Fruit fly (Drosophila melanogaster) whole organism, prepupa: ENCODE data around the gene Meltrin.

Experiments used
- CG10631 ChIP-seq: fragments of 200-800 bp; sonication (Bioruptor generic); optimal IDR thresholded peaks from 2 replicates; lab custom pipeline; 2016; ENCODE audit warnings: missing biosample characterization, missing genetic modification characterization
- CG10669 ChIP-seq: fragments of 200-800 bp; sonication (Bioruptor generic); optimal IDR thresholded peaks from 3 replicates; lab custom pipeline; 2018; ENCODE audit warnings: missing biosample characterization, mild to moderate bottlenecking, missing genetic modification characterization, moderate library complexity
- CG11294 ChIP-seq: fragments of 200-800 bp; sonication (Bioruptor generic); IDR thresholded peaks from 2 replicates; pipeline ENCODE4 v1.3.6; 2022; ENCODE audit warnings: missing biosample characterization, missing genetic modification characterization
- CG11902 ChIP-seq: fragments of 200-800 bp; sonication (Bioruptor generic); optimal IDR thresholded peaks from 3 replicates; lab custom pipeline; 2016; ENCODE audit warnings: missing biosample characterization, missing genetic modification characterization
- CG15336 ChIP-seq: fragments of 200-800 bp; sonication (Bioruptor generic); IDR thresholded peaks from 2 replicates; pipeline ENCODE4 v1.3.6; 2022; ENCODE audit warnings: missing biosample characterization, missing genetic modification characterization
- CG1621 ChIP-seq: fragments of 200-800 bp; sonication (Bioruptor generic); optimal IDR thresholded peaks from 3 replicates; lab custom pipeline; 2018; ENCODE audit warnings: missing biosample characterization, mild to moderate bottlenecking, missing genetic modification characterization
- CG16779 ChIP-seq: fragments of 200-800 bp; sonication (Bioruptor generic); optimal IDR thresholded peaks from 3 replicates; lab custom pipeline; 2017; ENCODE audit warnings: missing biosample characterization, mild to moderate bottlenecking, missing genetic modification characterization
- CG3032 ChIP-seq: fragments of 200-800 bp; optimal IDR thresholded peaks from 2 replicates; lab custom pipeline; 2019; ENCODE audit warnings: missing biosample characterization, mild to moderate bottlenecking, missing genetic modification characterization, moderate library complexity
- CG31627 ChIP-seq: fragments of 200-800 bp; sonication (Bioruptor generic); optimal IDR thresholded peaks from 3 replicates; lab custom pipeline; 2016; ENCODE audit warnings: missing biosample characterization, missing genetic modification characterization
- CG32006 ChIP-seq: fragments of 200-800 bp; sonication (Bioruptor generic); optimal IDR thresholded peaks from 3 replicates; lab custom pipeline; 2017; ENCODE audit warnings: missing biosample characterization, mild to moderate bottlenecking, missing genetic modification characterization
- CG34406 ChIP-seq: fragments of 200-800 bp; sonication (Bioruptor generic); optimal IDR thresholded peaks from 3 replicates; lab custom pipeline; 2016; ENCODE audit warnings: missing biosample characterization, missing genetic modification characterization
- CG3919 ChIP-seq: fragments of 200-800 bp; sonication (Bioruptor generic); optimal IDR thresholded peaks from 3 replicates; lab custom pipeline; 2016; ENCODE audit warnings: missing biosample characterization, missing genetic modification characterization
- CG4318 ChIP-seq: fragments of 200-800 bp; sonication (Bioruptor generic); optimal IDR thresholded peaks from 3 replicates; lab custom pipeline; 2017; ENCODE audit warnings: missing biosample characterization, mild to moderate bottlenecking, missing genetic modification characterization
- CG6163 ChIP-seq: fragments of 200-800 bp; sonication (Bioruptor generic); IDR thresholded peaks from 3 replicates; pipeline ENCODE4 v1.3.6; 2022; ENCODE audit warnings: missing biosample characterization, missing genetic modification characterization
- CG6792 ChIP-seq: fragments of 200-800 bp; sonication (Bioruptor generic); optimal IDR thresholded peaks from 3 replicates; lab custom pipeline; 2016; ENCODE audit warnings: missing biosample characterization, missing genetic modification characterization
- CG6808 ChIP-seq: fragments of 200-800 bp; sonication (Bioruptor generic); optimal IDR thresholded peaks from 3 replicates; lab custom pipeline; 2017; ENCODE audit warnings: missing biosample characterization, missing genetic modification characterization, mild to moderate bottlenecking, moderate library complexity, missing genetic modification reagents
- CG7368 ChIP-seq: fragments of 200-800 bp; sonication (Bioruptor generic); optimal IDR thresholded peaks from 3 replicates; lab custom pipeline; 2016; ENCODE audit warnings: missing biosample characterization, missing genetic modification characterization
- CG8119 ChIP-seq: fragments of 200-800 bp; sonication (Bioruptor generic); IDR thresholded peaks from 3 replicates; pipeline ENCODE4 v1.3.6; 2022; ENCODE audit warnings: missing biosample characterization, missing genetic modification characterization
- CG8319 ChIP-seq: fragments of 200-800 bp; sonication (Bioruptor generic); optimal IDR thresholded peaks from 3 replicates; lab custom pipeline; 2016; ENCODE audit warnings: missing biosample characterization, missing genetic modification characterization
- CG8632 ChIP-seq: fragments of 200-800 bp; sonication (Bioruptor generic); optimal IDR thresholded peaks from 3 replicates; lab custom pipeline; 2016; ENCODE audit warnings: missing biosample characterization, missing genetic modification characterization
- CG9139 ChIP-seq: fragments of 200-800 bp; sonication (Bioruptor generic); optimal IDR thresholded peaks from 3 replicates; lab custom pipeline; 2017; ENCODE audit warnings: missing biosample characterization, mild to moderate bottlenecking, missing genetic modification characterization
- Eip75B ChIP-seq: fragments of 200-800 bp; sonication (Bioruptor generic); optimal IDR thresholded peaks from 3 replicates; lab custom pipeline; 2016; ENCODE audit warnings: missing biosample characterization, missing genetic modification characterization
- Eip78C ChIP-seq: fragments of 200-800 bp; sonication (Bioruptor generic); peaks from one replicate; lab custom pipeline; 2016; ENCODE audit warnings: missing biosample characterization, missing genetic modification characterization
- Eip93F ChIP-seq: fragments of 200-800 bp; sonication (Bioruptor generic); optimal IDR thresholded peaks from 2 replicates; lab custom pipeline; 2016; ENCODE audit warnings: missing biosample characterization, mild to moderate bottlenecking, missing genetic modification characterization
- Ets21C ChIP-seq: fragments of 200-800 bp; sonication (Bioruptor generic); optimal IDR thresholded peaks from 3 replicates; lab custom pipeline; 2016; ENCODE audit warnings: missing biosample characterization, missing genetic modification characterization
- Gug ChIP-seq: fragments of 200-800 bp; sonication (Bioruptor generic); IDR thresholded peaks from 2 replicates; pipeline ENCODE4 v1.3.6; 2022; ENCODE audit warnings: missing biosample characterization, missing genetic modification characterization
- Hr38 ChIP-seq: sonication (Bioruptor generic); optimal IDR thresholded peaks from 2 replicates; lab custom pipeline; 2016; ENCODE audit warnings: missing biosample characterization, missing genetic modification characterization
- Hr39 ChIP-seq: fragments of 200-800 bp; sonication (Bioruptor generic); optimal IDR thresholded peaks from 2 replicates; lab custom pipeline; 2016; ENCODE audit warnings: missing biosample characterization, missing genetic modification characterization
- Lpt ChIP-seq: fragments of 200-800 bp; sonication (Bioruptor generic); optimal IDR thresholded peaks from 3 replicates; lab custom pipeline; 2016; ENCODE audit warnings: missing biosample characterization, missing genetic modification characterization
- Met ChIP-seq: fragments of 200-800 bp; sonication (Bioruptor generic); optimal IDR thresholded peaks from 3 replicates; lab custom pipeline; 2016; ENCODE audit warnings: missing biosample characterization, missing genetic modification characterization
- Smox ChIP-seq: fragments of 200-800 bp; sonication (Bioruptor generic); optimal IDR thresholded peaks from 3 replicates; lab custom pipeline; 2016; ENCODE audit warnings: missing biosample characterization, missing genetic modification characterization
- Sox102F ChIP-seq: fragments of 200-800 bp; sonication (Bioruptor generic); optimal IDR thresholded peaks from 2 replicates; lab custom pipeline; 2016; ENCODE audit warnings: missing biosample characterization, mild to moderate bottlenecking, missing genetic modification characterization
- Sox14 ChIP-seq: fragments of 200-800 bp; sonication (Bioruptor generic); optimal IDR thresholded peaks from 3 replicates; lab custom pipeline; 2016; ENCODE audit warnings: missing biosample characterization, missing genetic modification characterization
- Sox15 ChIP-seq: fragments of 200-800 bp; sonication (Bioruptor generic); optimal IDR thresholded peaks from 3 replicates; lab custom pipeline; 2016; ENCODE audit warnings: missing biosample characterization, missing genetic modification characterization
- acj6 ChIP-seq: fragments of 200-800 bp; sonication (Bioruptor generic); optimal IDR thresholded peaks from 3 replicates; lab custom pipeline; 2016; ENCODE audit warnings: missing biosample characterization, missing genetic modification characterization
- cyc ChIP-seq: fragments of 200-800 bp; sonication (Bioruptor generic); optimal IDR thresholded peaks from 3 replicates; lab custom pipeline; 2016; ENCODE audit warnings: missing biosample characterization, missing genetic modification characterization
- eg ChIP-seq: fragments of 200-800 bp; sonication (Bioruptor generic); IDR thresholded peaks from 3 replicates; pipeline ENCODE4 v1.3.6; 2022; ENCODE audit warnings: missing biosample characterization, missing genetic modification characterization
- esn ChIP-seq: fragments of 200-800 bp; sonication (Bioruptor generic); optimal IDR thresholded peaks from 2 replicates; lab custom pipeline; 2016; ENCODE audit warnings: missing biosample characterization, mild to moderate bottlenecking, missing genetic modification characterization, moderate library complexity
- fd59A ChIP-seq: fragments of 200-800 bp; sonication (Bioruptor generic); optimal IDR thresholded peaks from 2 replicates; lab custom pipeline; 2017; ENCODE audit warnings: missing biosample characterization, mild to moderate bottlenecking, missing genetic modification characterization, missing genetic modification reagents
- fd85E ChIP-seq: fragments of 200-800 bp; sonication (Bioruptor generic); optimal IDR thresholded peaks from 3 replicates; lab custom pipeline; 2016; ENCODE audit warnings: missing biosample characterization, missing genetic modification characterization
- fkh ChIP-seq: fragments of 200-800 bp; sonication (Bioruptor generic); optimal IDR thresholded peaks from 3 replicates; lab custom pipeline; 2017; ENCODE audit warnings: missing biosample characterization, mild to moderate bottlenecking, missing genetic modification characterization, moderate library complexity
- lz ChIP-seq: fragments of 200-800 bp; sonication (Bioruptor generic); optimal IDR thresholded peaks from 3 replicates; lab custom pipeline; 2016; ENCODE audit warnings: missing biosample characterization, missing genetic modification characterization
- pdm3 ChIP-seq: fragments of 200-800 bp; sonication (Bioruptor generic); optimal IDR thresholded peaks from 3 replicates; lab custom pipeline; 2016; ENCODE audit warnings: missing biosample characterization, missing genetic modification characterization
- salr ChIP-seq, 2 experiments: fragments of 200-800 bp; sonication (Bioruptor generic); optimal IDR thresholded peaks; 3 replicates each; lab custom pipeline; 2016 to 2018; ENCODE audit warnings: missing biosample characterization in 2 of 2, missing genetic modification characterization in 2 of 2, mild to moderate bottlenecking in 1 of 2
- spab ChIP-seq: fragments of 200-800 bp; sonication (Bioruptor generic); optimal IDR thresholded peaks from 2 replicates; lab custom pipeline; 2017; ENCODE audit warnings: missing biosample characterization, mild to moderate bottlenecking, missing genetic modification characterization, missing genetic modification reagents
- ss ChIP-seq, 2 experiments: fragments of 200-800 bp; sonication (Bioruptor generic); optimal IDR thresholded peaks; 2 replicates in 1 of 2; 3 replicates in 1 of 2; lab custom pipeline; 2017 to 2018; ENCODE audit warnings: mild to moderate bottlenecking in 2 of 2, missing biosample characterization in 2 of 2, missing genetic modification characterization in 2 of 2, moderate library complexity in 1 of 2
- svp ChIP-seq: fragments of 200-800 bp; sonication (Bioruptor generic); peaks from one replicate; lab custom pipeline; 2016; ENCODE audit warnings: missing biosample characterization, missing genetic modification characterization
- vri ChIP-seq: fragments of 200-800 bp; sonication (Bioruptor generic); optimal IDR thresholded peaks from 3 replicates; lab custom pipeline; 2016; ENCODE audit warnings: missing biosample characterization, mild to moderate bottlenecking, missing genetic modification characterization

Gene Meltrin

dm6 chr3R:14624671-14625070 lies 72.4 kb downstream of the Meltrin start:
- TF ChIP-seq CG8632 (GFP tag; lab: Kevin White, UChicago) = no peak
- TF ChIP-seq Eip93F (GFP tag; lab: Kevin White, UChicago) = peak; percentile 5
- peak; percentile 34 for TF ChIP-seq CG32006 (GFP tag; lab: Kevin White, UChicago)
- TF ChIP-seq CG4318 (GFP tag; lab: Kevin White, UChicago) = peak; percentile 14
- TF ChIP-seq Eip78C (GFP tag; lab: Kevin White, UChicago) = peak; percentile 51
- peak; percentile 4 for TF ChIP-seq CG10631 (GFP tag; lab: Kevin White, UChicago)
- no peak for TF ChIP-seq eg (GFP tag; lab: Robert Waterston, UW)
- no peak for TF ChIP-seq CG11902 (GFP tag; lab: Kevin White, UChicago)
- TF ChIP-seq Met (GFP tag; lab: Kevin White, UChicago) = peak; percentile 2
- TF ChIP-seq, all 60 proteins: peak for 6

- TF ChIP-seq lz (GFP tag; lab: Kevin White, UChicago) (peak; percentile 84), CG34406 (peak; percentile 84), fkh (no peak), Ets21C (GFP tag; lab: Kevin White, UChicago) (peak; percentile 78), CG9139 (GFP tag; lab: Kevin White, UChicago) (peak; percentile 71), CG7368 (GFP tag; lab: Kevin White, UChicago) (peak; percentile 59), CG3032 (peak; percentile 86), cyc (peak; percentile 62), CG31627 (peak; percentile 80), Smox (GFP tag; lab: Kevin White, UChicago) (peak; percentile 83), acj6 (GFP tag; lab: Kevin White, UChicago) (peak; percentile 89), CG10669 (GFP tag; lab: Kevin White, UChicago) (peak; percentile 85), salr (GFP tag; optimal IDR thresholded peaks at IDR 0.05; lab: Kevin White, UChicago) (peak; percentile 78 to 81), spab (peak; percentile 86), Hr39 (peak; percentile 80), Hr38 (GFP tag; lab: Kevin White, UChicago) (no peak), CG6808 (GFP tag; lab: Kevin White, UChicago) (peak; percentile 80), Sox15 (GFP tag; lab: Kevin White, UChicago) (peak; percentile 73), Met (GFP tag; lab: Kevin White, UChicago) (peak; percentile 85), CG16779 (tag; lab: Kevin White, UChicago) (peak; percentile 77), Gug (GFP tag; lab: Robert Waterston, UW) (peak; percentile 69), Eip93F (GFP tag; lab: Kevin White, UChicago) (no peak), fd85E (GFP tag; lab: Kevin White, UChicago) (peak; percentile 50), CG11294 (GFP tag; lab: Robert Waterston, UW) (0 out of 2 replicates have a peak, but pooled peaks have one; percentile 24), ss (GFP tag; optimal IDR thresholded peaks at IDR 0.05; lab: Kevin White, UChicago) (peak; percentile 84 to 90), Sox102F (GFP tag; lab: Kevin White, UChicago) (peak; percentile 88), CG32006 (GFP tag; lab: Kevin White, UChicago) (peak; percentile 91), vri (peak; percentile 79), CG8119 (peak; percentile 92), Eip78C (GFP tag; lab: Kevin White, UChicago) (peak; percentile 99), fd59A (GFP tag; lab: Kevin White, UChicago) (peak; percentile 86), Eip75B (peak; percentile 90), svp (GFP tag; lab: Kevin White, UChicago) (peak; percentile 89), pdm3 (GFP tag; lab: Kevin White, UChicago) (peak; percentile 91), CG1621 (tag; lab: Kevin White, UChicago) (peak; percentile 88), CG3919 (peak; percentile 83), esn (GFP tag; lab: Kevin White, UChicago) (peak; percentile 84), eg (GFP tag; lab: Robert Waterston, UW) (peak; percentile 77), CG6163 (GFP tag; lab: Robert Waterston, UW) (peak; percentile 74; the same call in 2 of the 3 replicates), Lpt (peak; percentile 63), Sox14 (GFP tag; lab: Kevin White, UChicago) (peak; percentile 92), CG4318 (GFP tag; lab: Kevin White, UChicago) (peak; percentile 84), CG11902 (GFP tag; lab: Kevin White, UChicago) (peak; percentile 66), CG8319 (GFP tag; lab: Kevin White, UChicago) (peak; percentile 69), CG6792 (GFP tag; lab: Kevin White, UChicago) (peak; percentile 81), CG15336 (peak; percentile 87), CG8632 (GFP tag; lab: Kevin White, UChicago) (peak; percentile 84)
Measured at dm6 chr3R:14624088-14624619, 72.9 kb downstream of the Meltrin start.
